Fruit fly (Drosophila melanogaster): ENCODE results near the gene sens-2.

- TF ChIP-seq CG11504 (tag; optimal IDR thresholded peaks at IDR 0.05) (peak; percentile 47), nmo (GFP tag; optimal IDR thresholded peaks at IDR 0.05) (peak; percentile 77), Myb (GFP tag; optimal IDR thresholded peaks at IDR 0.05) (peak; percentile 20), dmrt99B (tag; optimal IDR thresholded peaks at IDR 0.05) (peak; percentile 74), pan (optimal IDR thresholded peaks at IDR 0.05) (no peak), pan (GFP tag; optimal IDR thresholded peaks at IDR 0.05 in 1 of 2, IDR thresholded peaks at IDR 0.05 in 1 of 2) (peak in 1 of 2 experiments; percentile 57), CG9215 (GFP tag; IDR thresholded peaks at IDR 0.05) (no peak; the same call in 1 of the 2 replicates), dmrt11E (tag; optimal IDR thresholded peaks at IDR 0.05) (peak; percentile 30)
Observed at dm6 chr2L:6787973-6788368, 33.8 kb upstream of the sens-2 start.

Data from whole organism, embryonic.